Worm (Caenorhabditis elegans) whole organism, L1 larva: ENCODE results near the gene scly-1.

ENCODE experiments used
- alr-1 ChIP-seq: fragments of 200-800 bp; sonication (Bioruptor generic); optimal IDR thresholded peaks from 2 replicates; lab custom pipeline; 2018; ENCODE audit warnings: borderline replicate concordance, mild to moderate bottlenecking, missing genetic modification characterization, missing compliant biosample characterization
- ces-1 ChIP-seq: fragments of 150-350 bp; optimal IDR thresholded peaks from 2 replicates; lab custom pipeline; 2014; ENCODE audit warnings: missing biosample characterization, missing genetic modification reagents, missing genetic modification characterization
- fos-1 ChIP-seq: fragments of 150-350 bp; optimal IDR thresholded peaks from 2 replicates; lab custom pipeline; 2014; ENCODE audit warnings: missing biosample characterization, missing genetic modification characterization
- hlh-17 ChIP-seq: fragments of 200-800 bp; sonication (Bioruptor generic); optimal IDR thresholded peaks from 2 replicates; lab custom pipeline; 2018; ENCODE audit warnings: missing genetic modification characterization, mild to moderate bottlenecking, missing compliant biosample characterization, moderate library complexity, borderline replicate concordance
- lsy-2 ChIP-seq, 2 experiments: fragments of 150-350 bp; optimal IDR thresholded peaks; 2 replicates each; lab custom pipeline; 2014; ENCODE audit warnings: missing biosample characterization in 2 of 2, missing genetic modification characterization in 2 of 2
- nhr-76 ChIP-seq: sonication (generic microtip); optimal IDR thresholded peaks from 2 replicates; lab custom pipeline; 2017; ENCODE audit warnings: missing biosample characterization, missing genetic modification characterization
- nhr-84 ChIP-seq: sonication (generic microtip); optimal IDR thresholded peaks from 2 replicates; lab custom pipeline; 2017; ENCODE audit warnings: missing biosample characterization, missing genetic modification characterization
- pqm-1 ChIP-seq: sonication (generic microtip); optimal IDR thresholded peaks from 3 replicates; lab custom pipeline; 2017; ENCODE audit warnings: missing biosample characterization, missing genetic modification characterization
- sox-4 ChIP-seq: sonication (generic microtip); optimal IDR thresholded peaks from 2 replicates; lab custom pipeline; 2016; ENCODE audit warnings: missing genetic modification characterization, missing compliant biosample characterization
- unc-30 ChIP-seq: sonication (generic microtip); optimal IDR thresholded peaks from 2 replicates; lab custom pipeline; 2017; ENCODE audit warnings: missing biosample characterization, missing genetic modification characterization
- ztf-4 ChIP-seq: fragments of 150-350 bp; optimal IDR thresholded peaks from 2 replicates; lab custom pipeline; 2014; ENCODE audit warnings: missing biosample characterization, missing genetic modification characterization

ce11 chrII:6320655-6321388 lies 39.9 kb upstream of the scly-1 start, which contains the start of gene efr-3:
- TF ChIP-seq nhr-84 (tag; lab: Kevin White, UChicago) (no peak), sox-4 (tag; lab: Kevin White, UChicago) (no peak), pqm-1 (tag; lab: Kevin White, UChicago) (no peak), unc-30 (tag; lab: Kevin White, UChicago) (no peak), fos-1 (tag; lab: Kevin White, UChicago) (no peak), ztf-4 (tag; lab: Kevin White, UChicago) (no peak), hlh-17 (GFP tag; lab: Kevin White, UChicago) (no peak), alr-1 (no peak), nhr-76 (tag; lab: Kevin White, UChicago) (no peak), lsy-2 (tag; optimal IDR thresholded peaks at IDR 0.05; lab: Kevin White, UChicago) (peak; percentile 65 to 79), ces-1 (GFP tag; lab: Kevin White, UChicago) (no peak)
